Worm (Caenorhabditis elegans): Measurements from ENCODE around the gene B0547.2.

B0547.2 gene

DNA sequence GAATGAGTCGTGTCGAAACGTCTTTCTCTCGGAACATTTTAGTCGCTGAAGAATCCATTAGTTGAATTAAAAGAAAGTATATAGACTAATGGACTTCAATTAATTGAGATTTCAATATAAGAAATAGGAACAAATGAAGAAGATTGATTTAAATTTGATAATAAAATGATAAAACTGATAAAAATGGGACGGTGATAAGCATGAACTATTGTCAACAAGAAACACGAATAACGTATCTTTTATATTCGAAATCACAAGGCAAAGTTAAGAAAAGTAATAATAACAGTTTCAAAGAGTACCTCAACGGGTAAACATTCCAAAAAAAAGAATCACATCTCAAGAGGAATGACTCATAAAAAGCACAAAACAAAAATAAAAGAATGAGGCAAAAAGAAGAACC, 23.7 kb downstream of the B0547.2 start, which contains the start of gene T19E7.6:
Gene T19E7.6 (minus strand): TSS at position 45 of the 400 bp plus-strand sequence.
- TF ChIP-seq elt-3 (tag; optimal IDR thresholded peaks at IDR 0.05) (no peak), fos-1 (tag; optimal IDR thresholded peaks at IDR 0.05) (peak; percentile 33), mab-5 (tag; optimal IDR thresholded peaks at IDR 0.05) (no peak)

DNA sequence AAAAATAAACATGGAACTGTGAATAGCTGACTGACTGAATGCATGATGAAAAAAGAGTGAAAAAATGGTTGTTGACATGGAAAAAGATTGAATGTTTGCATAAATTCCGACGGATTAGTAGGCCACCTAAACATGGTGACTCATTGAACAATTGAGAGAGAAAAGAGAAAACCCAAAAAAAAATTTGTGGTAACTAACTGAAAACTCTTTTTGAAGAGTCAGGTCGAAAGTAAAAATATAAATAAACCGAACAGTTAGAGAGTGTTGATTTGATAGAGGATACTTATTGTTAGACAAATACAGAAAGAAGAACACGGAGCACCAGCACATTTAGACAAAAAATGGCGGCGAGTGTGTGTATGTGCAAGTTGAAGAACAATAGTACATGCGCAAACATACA, 25.5 kb downstream of the B0547.2 start:
- TF ChIP-seq nhr-11 (tag; optimal IDR thresholded peaks at IDR 0.05) (no peak), Y55F3AM.14 (GFP tag; optimal IDR thresholded peaks at IDR 0.05) (no peak), F13H6.1 (tag; optimal IDR thresholded peaks at IDR 0.05) (peak; percentile 62)

DNA sequence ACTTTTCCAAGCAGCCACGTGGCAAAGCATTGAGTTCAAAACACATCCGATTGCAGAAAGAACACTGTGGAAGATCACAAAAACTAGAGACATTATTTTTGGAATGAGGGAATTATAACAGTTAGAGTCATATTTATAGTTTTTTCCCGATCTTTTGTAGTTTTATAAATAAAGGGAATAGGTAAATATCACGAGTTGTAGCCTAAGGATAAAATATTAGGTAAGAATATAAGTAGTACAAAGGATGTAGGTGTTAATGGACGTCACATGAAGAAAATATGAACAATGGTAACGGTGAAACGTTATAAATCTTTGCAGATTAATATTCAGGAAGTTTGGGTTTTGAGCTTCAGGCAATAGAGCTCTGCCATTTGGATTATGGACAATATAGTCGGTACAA, 28.6 kb downstream of the B0547.2 start, which contains the start of gene srd-5:
Gene srd-5 (minus strand): TSS at position 101 of the 400 bp plus-strand sequence.
- TF ChIP-seq mab-5 (tag; optimal IDR thresholded peaks at IDR 0.05) = no peak
- no peak for TF ChIP-seq ztf-4 (tag; optimal IDR thresholded peaks at IDR 0.05)
- TF ChIP-seq nhr-21 (tag; optimal IDR thresholded peaks at IDR 0.05) = no peak
- no peak for TF ChIP-seq Y55F3AM.14 (GFP tag; optimal IDR thresholded peaks at IDR 0.05)
- TF ChIP-seq unc-55 (GFP tag; optimal IDR thresholded peaks at IDR 0.05) = no peak
- no peak for TF ChIP-seq nhr-23 (tag; optimal IDR thresholded peaks at IDR 0.05)
- no peak for TF ChIP-seq C34F6.9 (tag; optimal IDR thresholded peaks at IDR 0.05)
- TF ChIP-seq lin-11 (tag; optimal IDR thresholded peaks at IDR 0.05) = no peak
- no peak for TF ChIP-seq mbf-1 (tag; optimal IDR thresholded peaks at IDR 0.05)
- TF ChIP-seq mdl-1 (tag; optimal IDR thresholded peaks at IDR 0.05) = no peak
- TF ChIP-seq nhr-77 (tag; optimal IDR thresholded peaks at IDR 0.05) = no peak
- no peak for TF ChIP-seq zag-1 (tag; optimal IDR thresholded peaks at IDR 0.05)
- no peak for TF ChIP-seq peb-1 (tag; optimal IDR thresholded peaks at IDR 0.05)
- no peak for TF ChIP-seq lsy-2 (tag; optimal IDR thresholded peaks at IDR 0.05)

DNA sequence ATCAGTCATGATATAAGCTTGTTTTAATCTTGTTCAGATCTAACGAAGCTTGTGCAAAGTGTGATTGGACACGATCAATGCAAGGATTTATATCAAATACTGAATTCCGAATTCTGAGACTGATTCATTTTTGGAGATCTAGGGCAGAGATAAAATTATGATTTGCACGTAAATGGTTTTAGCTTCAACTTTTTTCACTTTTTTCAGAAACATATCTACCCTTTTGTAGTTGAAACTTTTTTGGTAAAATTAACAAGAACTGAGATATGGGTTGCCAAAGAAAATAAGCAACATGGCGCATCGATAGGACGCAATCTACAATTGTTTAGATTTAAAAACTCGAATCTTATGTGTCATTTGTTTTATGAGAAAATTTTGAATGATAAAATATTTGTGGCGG, 32.2 kb downstream of the B0547.2 start, which contains the start of gene C55C3.4:
Gene C55C3.4 (minus strand): TSS at position 101 of the 400 bp plus-strand sequence.
- no peak for TF ChIP-seq nhr-25 (tag; optimal IDR thresholded peaks at IDR 0.05)
- no peak for TF ChIP-seq sem-4 (tag; optimal IDR thresholded peaks at IDR 0.05)
- TF ChIP-seq mab-5 (tag; optimal IDR thresholded peaks at IDR 0.05) = no peak

DNA sequence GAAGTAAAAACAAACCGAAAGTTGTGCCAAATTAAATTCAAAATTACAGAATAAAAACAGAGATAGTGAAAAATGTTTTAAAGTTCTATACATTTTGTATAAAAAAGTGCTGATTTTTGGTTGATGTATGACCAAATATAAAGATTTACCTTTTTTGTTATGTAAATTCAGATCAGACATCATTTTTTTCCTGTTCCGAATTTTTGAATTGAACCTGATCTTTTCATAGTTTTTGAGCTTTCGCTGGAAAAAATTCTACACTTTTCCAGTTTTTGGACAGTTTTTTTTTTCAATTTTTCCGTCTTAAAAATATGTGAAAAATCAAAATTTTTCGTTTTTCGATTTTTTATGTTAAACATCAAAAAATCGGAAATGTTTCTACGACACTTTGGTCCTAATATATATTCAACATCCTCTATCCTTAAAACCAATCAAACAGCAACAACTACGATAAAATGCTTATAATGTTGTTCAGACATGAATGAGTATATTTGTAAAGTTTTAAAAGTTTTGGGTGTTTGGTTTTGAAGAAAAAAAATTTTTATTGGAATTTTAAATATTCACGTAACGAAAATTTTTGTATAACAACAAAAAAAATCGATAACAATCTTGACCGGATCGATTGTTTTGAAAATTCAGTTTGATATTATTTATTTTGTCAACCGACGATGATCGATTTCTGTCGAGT, 36.9 kb downstream of the B0547.2 start, which contains the start of the genes C55C3.7 and C55C3.6:
Gene C55C3.7 (minus strand): TSS at position 101 of the 688 bp plus-strand sequence.
Gene C55C3.6 (plus strand): TSS at position 638 of the 688 bp plus-strand sequence.
- no peak for TF ChIP-seq ztf-4 (tag; optimal IDR thresholded peaks at IDR 0.05)
- TF ChIP-seq fos-1 (tag; optimal IDR thresholded peaks at IDR 0.05) = no peak
- no peak for TF ChIP-seq elt-1 (tag; optimal IDR thresholded peaks at IDR 0.05)
- TF ChIP-seq ztf-11 (tag; optimal IDR thresholded peaks at IDR 0.05) = no peak
- TF ChIP-seq unc-55 (GFP tag; optimal IDR thresholded peaks at IDR 0.05) = no peak
- TF ChIP-seq gmeb-1 (tag; optimal IDR thresholded peaks at IDR 0.05) = no peak
- TF ChIP-seq mbf-1 (tag; optimal IDR thresholded peaks at IDR 0.05) = no peak
- TF ChIP-seq nhr-6 (tag; optimal IDR thresholded peaks at IDR 0.05) = no peak
- TF ChIP-seq lsy-2 (tag; optimal IDR thresholded peaks at IDR 0.05) = no peak
- TF ChIP-seq egl-27 (tag; optimal IDR thresholded peaks at IDR 0.05) = no peak
- no peak for TF ChIP-seq alr-1 (tag; optimal IDR thresholded peaks at IDR 0.05)

DNA sequence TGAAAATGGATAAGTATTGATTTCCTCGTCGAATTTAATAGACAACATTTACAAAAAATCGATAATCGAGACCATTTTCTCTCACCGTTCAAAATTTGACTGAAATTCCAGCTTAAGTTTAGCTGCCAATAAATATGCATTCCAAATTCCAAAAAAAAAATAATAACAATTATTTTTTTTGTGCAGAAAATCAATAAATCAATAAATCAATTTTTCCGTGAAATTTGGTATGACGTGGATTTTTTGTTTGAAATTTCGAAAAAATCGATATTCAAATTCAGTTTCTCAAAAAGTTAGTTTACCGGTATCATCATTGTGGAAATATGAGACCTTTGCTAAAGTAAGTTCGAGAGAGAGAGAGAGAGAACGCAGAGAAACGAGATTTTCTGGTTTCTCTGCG, 39.2 kb downstream of the B0547.2 start, which contains the start of gene C55C3.3:
Gene C55C3.3 (plus strand): TSS at position 274 of the 400 bp plus-strand sequence.
- TF ChIP-seq dmd-4 (tag; optimal IDR thresholded peaks at IDR 0.05) = no peak
- TF ChIP-seq R02D3.7 (tag; optimal IDR thresholded peaks at IDR 0.05) = no peak
- no peak for TF ChIP-seq nhr-10 (tag; optimal IDR thresholded peaks at IDR 0.05)
- no peak for TF ChIP-seq nhr-12 (tag; optimal IDR thresholded peaks at IDR 0.05)
- no peak for TF ChIP-seq unc-62 (GFP tag; optimal IDR thresholded peaks at IDR 0.05)
- no peak for TF ChIP-seq mbf-1 (tag; optimal IDR thresholded peaks at IDR 0.05)
- TF ChIP-seq peb-1 (tag; optimal IDR thresholded peaks at IDR 0.05) = no peak
- TF ChIP-seq lin-11 (tag; optimal IDR thresholded peaks at IDR 0.05) = no peak
- TF ChIP-seq ceh-16 (tag; optimal IDR thresholded peaks at IDR 0.05) = no peak
- no peak for TF ChIP-seq mdl-1 (tag; optimal IDR thresholded peaks at IDR 0.05)
- TF ChIP-seq elt-1 (tag; optimal IDR thresholded peaks at IDR 0.05) = no peak
- no peak for TF ChIP-seq snpc-4 (tag; optimal IDR thresholded peaks at IDR 0.05)
- no peak for TF ChIP-seq sem-4 (tag; optimal IDR thresholded peaks at IDR 0.05)
- no peak for TF ChIP-seq lin-39 (tag; optimal IDR thresholded peaks at IDR 0.05)
- TF ChIP-seq mab-5 (tag; optimal IDR thresholded peaks at IDR 0.05) = no peak
- TF ChIP-seq nhr-11 (tag; optimal IDR thresholded peaks at IDR 0.05) = no peak
